Fruit fly (Drosophila melanogaster) whole organism, embryonic: ENCODE measurements around the gene fd96Cb.

Source experiments
- BEAF-32 ChIP-seq: fragments of 200-800 bp; sonication (Bioruptor generic); optimal IDR thresholded peaks from 3 replicates; lab custom pipeline; 2017; ENCODE audit warnings: missing biosample characterization, missing genetic modification characterization, mild to moderate bottlenecking, moderate library complexity, missing genetic modification reagents
- CG10543 ChIP-seq: fragments of 200-800 bp; sonication (Bioruptor generic); optimal IDR thresholded peaks from 3 replicates; lab custom pipeline; 2017; ENCODE audit warnings: missing biosample characterization, mild to moderate bottlenecking, missing genetic modification characterization, moderate library complexity
- CG13775 ChIP-seq: fragments of 200-800 bp; sonication (Bioruptor generic); optimal IDR thresholded peaks from 3 replicates; lab custom pipeline; 2017; ENCODE audit warnings: missing biosample characterization, mild to moderate bottlenecking, missing genetic modification characterization
- CG2116 ChIP-seq: fragments of 200-800 bp; sonication (Bioruptor generic); optimal IDR thresholded peaks from 3 replicates; lab custom pipeline; 2018; ENCODE audit warnings: missing biosample characterization, mild to moderate bottlenecking, missing genetic modification characterization
- CG2202 ChIP-seq: fragments of 200-800 bp; sonication (Bioruptor generic); optimal IDR thresholded peaks from 2 replicates; lab custom pipeline; 2018; ENCODE audit warnings: missing biosample characterization, mild to moderate bottlenecking, missing genetic modification characterization
- CG2875 ChIP-seq: fragments of 200-800 bp; sonication (Bioruptor generic); optimal IDR thresholded peaks from 2 replicates; lab custom pipeline; 2017; ENCODE audit warnings: missing biosample characterization, mild to moderate bottlenecking, missing genetic modification characterization, missing genetic modification reagents
- CG3163 ChIP-seq: fragments of 200-800 bp; sonication (Bioruptor generic); optimal IDR thresholded peaks from 3 replicates; lab custom pipeline; 2016; ENCODE audit warnings: missing biosample characterization, missing genetic modification characterization
- CG34376 ChIP-seq: fragments of 200-800 bp; sonication (Bioruptor generic); optimal IDR thresholded peaks from 2 replicates; lab custom pipeline; 2018; ENCODE audit warnings: missing biosample characterization, mild to moderate bottlenecking, missing genetic modification characterization
- CG34422 ChIP-seq: fragments of 200-800 bp; sonication (Bioruptor generic); IDR thresholded peaks from 3 replicates; pipeline ENCODE4 v1.3.6; 2022; ENCODE audit warnings: missing biosample characterization, missing genetic modification characterization
- CG3847 ChIP-seq: fragments of 200-800 bp; sonication (Bioruptor generic); IDR thresholded peaks from 2 replicates; pipeline ENCODE4 v1.3.6; 2022; ENCODE audit warnings: missing biosample characterization, missing genetic modification characterization
- CG4282 ChIP-seq: fragments of 200-800 bp; sonication (Bioruptor generic); optimal IDR thresholded peaks from 2 replicates; lab custom pipeline; 2016; ENCODE audit warnings: missing biosample characterization, missing genetic modification characterization
- CG6254 ChIP-seq: fragments of 200-800 bp; sonication (Bioruptor generic); optimal IDR thresholded peaks from 3 replicates; lab custom pipeline; 2017; ENCODE audit warnings: mild to moderate bottlenecking, missing biosample characterization, missing genetic modification reagents, missing genetic modification characterization
- CG6654 ChIP-seq: fragments of 200-800 bp; sonication (Bioruptor generic); optimal IDR thresholded peaks from 2 replicates; lab custom pipeline; 2017; ENCODE audit warnings: missing biosample characterization, mild to moderate bottlenecking, missing genetic modification characterization
- CG7556 ChIP-seq: fragments of 200-800 bp; sonication (Bioruptor generic); optimal IDR thresholded peaks from 2 replicates; lab custom pipeline; 2017; ENCODE audit warnings: missing biosample characterization, mild to moderate bottlenecking, missing genetic modification characterization
- CG8924 ChIP-seq: fragments of 200-800 bp; optimal IDR thresholded peaks from 3 replicates; lab custom pipeline; 2019; ENCODE audit warnings: missing biosample characterization, mild to moderate bottlenecking, missing genetic modification characterization, moderate library complexity
- CkIIα-i1 ChIP-seq: fragments of 200-800 bp; sonication (Bioruptor generic); IDR thresholded peaks from 2 replicates; pipeline ENCODE4 v1.3.6; 2022; ENCODE audit warnings: missing biosample characterization, missing genetic modification characterization
- ERR ChIP-seq: fragments of 200-800 bp; sonication (Bioruptor generic); optimal IDR thresholded peaks from 2 replicates; lab custom pipeline; 2016; ENCODE audit warnings: missing biosample characterization, missing genetic modification characterization
- H15 ChIP-seq: fragments of 200-800 bp; sonication (Bioruptor generic); IDR thresholded peaks from 3 replicates; pipeline ENCODE4 v1.3.6; 2022; ENCODE audit warnings: missing biosample characterization, missing genetic modification characterization
- Lpt ChIP-seq: fragments of >200 bp; optimal IDR thresholded peaks from 2 replicates; lab custom pipeline; 2018; ENCODE audit warnings: missing biosample characterization, missing genetic modification characterization
- Med ChIP-seq: fragments of 200-800 bp; sonication (Bioruptor generic); peaks from one replicate; lab custom pipeline; 2016; ENCODE audit warnings: missing biosample characterization, missing genetic modification characterization, mild to moderate bottlenecking, inconsistent platforms, moderate library complexity
- Nf-YB ChIP-seq: fragments of 200-800 bp; sonication (Bioruptor generic); optimal IDR thresholded peaks from 3 replicates; lab custom pipeline; 2019; ENCODE audit warnings: missing biosample characterization, mild to moderate bottlenecking, missing genetic modification characterization, moderate library complexity
- Rx ChIP-seq: fragments of 200-800 bp; sonication (Bioruptor generic); IDR thresholded peaks from 2 replicates; pipeline ENCODE4 v1.3.6; 2022; ENCODE audit warnings: missing biosample characterization, missing genetic modification characterization
- Ssrp ChIP-seq: fragments of 200-800 bp; sonication (Bioruptor generic); optimal IDR thresholded peaks from 2 replicates; lab custom pipeline; 2018; ENCODE audit warnings: missing biosample characterization, mild to moderate bottlenecking, missing genetic modification characterization, moderate library complexity
- YL-1 ChIP-seq: fragments of 200-800 bp; sonication (Bioruptor generic); optimal IDR thresholded peaks from 3 replicates; lab custom pipeline; 2017; ENCODE audit warnings: missing biosample characterization, mild to moderate bottlenecking, missing genetic modification characterization
- ara ChIP-seq: fragments of 200-800 bp; sonication (Bioruptor generic); IDR thresholded peaks from 2 replicates; pipeline ENCODE4 v1.3.6; 2022; ENCODE audit warnings: missing biosample characterization, missing genetic modification characterization
- bbx ChIP-seq: fragments of 200-800 bp; sonication (Bioruptor generic); IDR thresholded peaks from 2 replicates; pipeline ENCODE4 v1.3.6; 2022; ENCODE audit warnings: missing biosample characterization, missing genetic modification characterization; ENCODE audit not compliant: partially characterized antibody
- dpn ChIP-seq, 2 experiments: fragments of 200-800 bp; sonication (Bioruptor generic); optimal IDR thresholded peaks; 3 replicates each; lab custom pipeline; 2016; ENCODE audit warnings: missing biosample characterization in 2 of 2, missing genetic modification characterization in 2 of 2
- fd64A ChIP-seq: fragments of 200-800 bp; sonication (Bioruptor generic); optimal IDR thresholded peaks from 3 replicates; lab custom pipeline; 2018; ENCODE audit warnings: missing biosample characterization, mild to moderate bottlenecking, missing genetic modification characterization
- gcm2 ChIP-seq: fragments of 200-800 bp; sonication (Bioruptor generic); optimal IDR thresholded peaks from 2 replicates; lab custom pipeline; 2016; ENCODE audit warnings: missing biosample characterization, missing genetic modification characterization
- gro ChIP-seq: fragments of 200-800 bp; sonication (Bioruptor generic); optimal IDR thresholded peaks from 2 replicates; lab custom pipeline; 2016; ENCODE audit warnings: missing biosample characterization, missing genetic modification characterization
- gsb ChIP-seq: fragments of 200-800 bp; sonication (Bioruptor generic); IDR thresholded peaks from 2 replicates; pipeline ENCODE4 v1.3.6; 2022; ENCODE audit warnings: missing biosample characterization, missing genetic modification characterization
- jing ChIP-seq: fragments of 200-800 bp; sonication (Bioruptor generic); optimal IDR thresholded peaks from 2 replicates; lab custom pipeline; 2018; ENCODE audit warnings: missing biosample characterization, mild to moderate bottlenecking, missing genetic modification characterization
- kni ChIP-seq: fragments of 200-800 bp; sonication (Bioruptor generic); optimal IDR thresholded peaks from 3 replicates; lab custom pipeline; 2017; ENCODE audit warnings: mild to moderate bottlenecking, missing biosample characterization, missing genetic modification reagents, missing genetic modification characterization
- lmd ChIP-seq: fragments of 200-800 bp; sonication (Bioruptor generic); IDR thresholded peaks from 2 replicates; pipeline ENCODE4 v1.3.6; 2022; ENCODE audit warnings: missing biosample characterization, missing genetic modification characterization
- lola ChIP-seq, 3 experiments: fragments of >200 bp in 2 of 3; fragments of 200-800 bp in 1 of 3; sonication (Bioruptor generic) in 1 of 3; optimal IDR thresholded peaks; 2 replicates each; lab custom pipeline; 2017 to 2019; ENCODE audit warnings: missing biosample characterization in 3 of 3, missing genetic modification characterization in 3 of 3, mild to moderate bottlenecking in 1 of 3, moderate library complexity in 1 of 3
- maf-S ChIP-seq: fragments of 200-800 bp; sonication (Bioruptor generic); optimal IDR thresholded peaks from 2 replicates; lab custom pipeline; 2016; ENCODE audit warnings: missing biosample characterization, missing genetic modification characterization
- nom ChIP-seq: fragments of 200-800 bp; sonication (Bioruptor generic); optimal IDR thresholded peaks from 2 replicates; lab custom pipeline; 2017; ENCODE audit warnings: missing biosample characterization, missing genetic modification characterization, mild to moderate bottlenecking, moderate library complexity, missing genetic modification reagents
- onecut ChIP-seq: fragments of 200-800 bp; sonication (Bioruptor generic); IDR thresholded peaks from 2 replicates; pipeline ENCODE4 v1.3.6; 2022; ENCODE audit warnings: missing biosample characterization, missing genetic modification characterization
- pb ChIP-seq: fragments of 200-800 bp; sonication (Bioruptor generic); optimal IDR thresholded peaks from 3 replicates; lab custom pipeline; 2016; ENCODE audit warnings: missing biosample characterization, missing genetic modification characterization
- pzg ChIP-seq: fragments of 200-800 bp; sonication (Bioruptor generic); optimal IDR thresholded peaks from 3 replicates; lab custom pipeline; 2018; ENCODE audit warnings: missing biosample characterization, mild to moderate bottlenecking, missing genetic modification characterization, moderate library complexity
- shn ChIP-seq: fragments of 200-800 bp; sonication (Bioruptor generic); optimal IDR thresholded peaks from 3 replicates; lab custom pipeline; 2016; ENCODE audit warnings: missing biosample characterization, missing genetic modification characterization
- slbo ChIP-seq: fragments of 200-800 bp; sonication (Bioruptor generic); IDR thresholded peaks from 2 replicates; pipeline ENCODE4 v1.3.6; 2022; ENCODE audit warnings: missing biosample characterization, missing genetic modification characterization
- sob ChIP-seq: fragments of 200-800 bp; sonication (Bioruptor generic); IDR thresholded peaks from 2 replicates; pipeline ENCODE4 v1.3.6; 2022; ENCODE audit warnings: missing biosample characterization, missing genetic modification characterization
- stc ChIP-seq: fragments of 200-800 bp; sonication (Bioruptor generic); IDR thresholded peaks from 2 replicates; pipeline ENCODE4 v1.3.6; 2022; ENCODE audit warnings: missing biosample characterization, missing genetic modification characterization
- tgo ChIP-seq: fragments of 200-800 bp; sonication (Bioruptor generic); IDR thresholded peaks from 3 replicates; pipeline ENCODE4 v1.3.6; 2022; ENCODE audit warnings: missing biosample characterization, missing genetic modification characterization
- tio ChIP-seq: fragments of 200-800 bp; sonication (Bioruptor generic); optimal IDR thresholded peaks from 2 replicates; lab custom pipeline; 2017; ENCODE audit warnings: missing biosample characterization, missing genetic modification characterization, inconsistent platforms
- trem ChIP-seq: fragments of 200-800 bp; optimal IDR thresholded peaks from 3 replicates; lab custom pipeline; 2019; ENCODE audit warnings: missing biosample characterization, mild to moderate bottlenecking, missing genetic modification characterization, moderate library complexity
- unc-4 ChIP-seq: fragments of 200-800 bp; sonication (Bioruptor generic); IDR thresholded peaks from 2 replicates; pipeline ENCODE4 v1.3.6; 2022; ENCODE audit warnings: missing biosample characterization, missing genetic modification characterization; ENCODE audit not compliant: partially characterized antibody
- zf30C ChIP-seq: fragments of 200-800 bp; sonication (Bioruptor generic); optimal IDR thresholded peaks from 3 replicates; lab custom pipeline; 2018; ENCODE audit warnings: missing biosample characterization, mild to moderate bottlenecking, missing genetic modification characterization

Gene fd96Cb

dm6 chr3R:25064907-25065841 lies 29.6 kb upstream of the fd96Cb start, which contains the start of the genes veli and PQBP1:
Gene veli (minus strand): TSS chr3R:25065591.
Gene PQBP1 (plus strand): TSS chr3R:25065791.
- TF ChIP-seq BEAF-32, result peak; percentile 4
- no peak for TF ChIP-seq CG7556
- no peak for TF ChIP-seq CG6654 (GFP tag; lab: Kevin White, UChicago)
- TF ChIP-seq ERR (GFP tag; lab: Kevin White, UChicago), result no peak
- TF ChIP-seq trem, result peak; percentile 85
- no peak for TF ChIP-seq CG2875 (GFP tag; lab: Kevin White, UChicago)
- TF ChIP-seq H15 (GFP tag; lab: Robert Waterston, UW), result no peak
- no peak for TF ChIP-seq pb
- TF ChIP-seq onecut (GFP tag; lab: Robert Waterston, UW), result peak; percentile 61
- no peak for TF ChIP-seq unc-4 (GFP tag; lab: Robert Waterston, UW)
- peak; percentile 12 for TF ChIP-seq YL-1 (GFP tag; lab: Kevin White, UChicago)
- TF ChIP-seq lola (GFP tag; optimal IDR thresholded peaks at IDR 0.05; lab: Kevin White, UChicago), result no peak
- no peak for TF ChIP-seq zf30C (GFP tag; lab: Kevin White, UChicago)
- no peak for TF ChIP-seq CG13775
- no peak for TF ChIP-seq Ssrp (tag; lab: Kevin White, UChicago)
- TF ChIP-seq jing (GFP tag; lab: Kevin White, UChicago), result no peak
- no peak for TF ChIP-seq maf-S (GFP tag; lab: Kevin White, UChicago)
- TF ChIP-seq CG8924 (tag; lab: Kevin White, UChicago), result no peak
- no peak for TF ChIP-seq gcm2 (GFP tag; lab: Kevin White, UChicago)
- TF ChIP-seq slbo (GFP tag; lab: Robert Waterston, UW), result no peak
- no peak for TF ChIP-seq CG3847 (GFP tag; lab: Robert Waterston, UW)
- no peak for TF ChIP-seq dpn (GFP tag; optimal IDR thresholded peaks at IDR 0.05; lab: Kevin White, UChicago)
- TF ChIP-seq bbx (GFP tag; lab: Robert Waterston, UW), result peak; percentile 17; the same call in 1 of the 2 replicates
- no peak for TF ChIP-seq kni (GFP tag; lab: Kevin White, UChicago)
- no peak for TF ChIP-seq tgo
- TF ChIP-seq CG2116 (GFP tag; lab: Kevin White, UChicago), result peak; percentile 50
- no peak for TF ChIP-seq ara (GFP tag; lab: Robert Waterston, UW)
- TF ChIP-seq CG34422, result peak; percentile 6; the same call in 1 of the 3 replicates
- TF ChIP-seq Lpt (GFP tag; lab: Kevin White, UChicago), result no peak
- no peak for TF ChIP-seq lmd (GFP tag; lab: Robert Waterston, UW)
- TF ChIP-seq CG34376 (GFP tag; lab: Kevin White, UChicago), result no peak
- TF ChIP-seq tio, result no peak
- no peak for TF ChIP-seq fd64A
- no peak for TF ChIP-seq CG10543 (GFP tag; lab: Kevin White, UChicago)
- TF ChIP-seq nom (GFP tag; lab: Kevin White, UChicago), result no peak
- no peak for TF ChIP-seq CG2202 (tag; lab: Kevin White, UChicago)
- TF ChIP-seq CG4282 (GFP tag; lab: Kevin White, UChicago), result no peak
- no peak for TF ChIP-seq CG3163 (GFP tag; lab: Kevin White, UChicago)
- no peak for TF ChIP-seq CkIIα-i1 (GFP tag; lab: Robert Waterston, UW)
- no peak for TF ChIP-seq Rx
- TF ChIP-seq CG6254 (GFP tag; lab: Kevin White, UChicago), result no peak
- no peak for TF ChIP-seq stc (GFP tag; lab: Robert Waterston, UW)
- TF ChIP-seq pzg (GFP tag; lab: Kevin White, UChicago), result peak; percentile 20
- no peak for TF ChIP-seq gro (GFP tag; lab: Kevin White, UChicago)
- TF ChIP-seq Nf-YB (GFP tag; lab: Kevin White, UChicago), result no peak
- TF ChIP-seq Med, result no peak
- no peak for TF ChIP-seq shn (GFP tag; lab: Kevin White, UChicago)
- TF ChIP-seq sob (GFP tag; lab: Robert Waterston, UW), result no peak
- TF ChIP-seq gsb, result no peak
